Fruit fly (Drosophila melanogaster) whole organism, embryonic: ENCODE results near the gene Elp4.

Experiments used
- Abd-B ChIP-seq: fragments of 200-800 bp; sonication (Bioruptor generic); optimal IDR thresholded peaks from 2 replicates; lab custom pipeline; 2018; ENCODE audit warnings: missing biosample characterization, mild to moderate bottlenecking, missing genetic modification characterization, moderate library complexity
- Awh ChIP-seq: fragments of 200-800 bp; sonication (Bioruptor generic); IDR thresholded peaks from 2 replicates; pipeline ENCODE4, ENCODE4 v1.3.6; 2022; ENCODE audit warnings: missing biosample characterization, missing genetic modification characterization
- Bdp1 ChIP-seq: fragments of 200-800 bp; sonication (Bioruptor generic); optimal IDR thresholded peaks from 3 replicates; lab custom pipeline; 2016; ENCODE audit warnings: missing biosample characterization, missing genetic modification characterization
- Bteb2 ChIP-seq: fragments of 200-800 bp; sonication (Bioruptor generic); optimal IDR thresholded peaks from 2 replicates; lab custom pipeline; 2016; ENCODE audit warnings: missing biosample characterization, missing genetic modification characterization
- CG1024 ChIP-seq: fragments of 200-800 bp; sonication (Bioruptor generic); IDR thresholded peaks from 2 replicates; pipeline ENCODE4 v1.3.6; 2022; ENCODE audit warnings: missing biosample characterization, missing genetic modification characterization
- CG12071 ChIP-seq: fragments of 200-800 bp; sonication (Bioruptor generic); optimal IDR thresholded peaks from 3 replicates; lab custom pipeline; 2018; ENCODE audit warnings: missing biosample characterization, mild to moderate bottlenecking, missing genetic modification characterization
- CG12236 ChIP-seq: fragments of 200-800 bp; sonication (Bioruptor generic); optimal IDR thresholded peaks from 2 replicates; lab custom pipeline; 2016; ENCODE audit warnings: missing biosample characterization, missing genetic modification characterization
- CG1233 ChIP-seq: fragments of 200-800 bp; sonication (Bioruptor generic); optimal IDR thresholded peaks from 4 replicates; lab custom pipeline; 2018; ENCODE audit warnings: missing biosample characterization, mild to moderate bottlenecking, missing genetic modification characterization
- CG12659 ChIP-seq: fragments of 200-800 bp; sonication (Bioruptor generic); optimal IDR thresholded peaks from 3 replicates; lab custom pipeline; 2017; ENCODE audit warnings: mild to moderate bottlenecking, missing biosample characterization, missing genetic modification reagents, missing genetic modification characterization
- CG14050 ChIP-seq: fragments of 200-800 bp; sonication (Bioruptor generic); IDR thresholded peaks from 3 replicates; pipeline ENCODE4 v1.3.6; 2022; ENCODE audit warnings: missing biosample characterization, missing genetic modification characterization
- CG18262 ChIP-seq: fragments of 200-800 bp; optimal IDR thresholded peaks from 3 replicates; lab custom pipeline; 2019; ENCODE audit warnings: missing biosample characterization, mild to moderate bottlenecking, missing genetic modification characterization, moderate library complexity
- CG18764 ChIP-seq: fragments of 200-800 bp; sonication (Bioruptor generic); optimal IDR thresholded peaks from 3 replicates; lab custom pipeline; 2016; ENCODE audit warnings: missing biosample characterization, missing genetic modification characterization
- CG32767 ChIP-seq: fragments of 200-800 bp; sonication (Bioruptor generic); IDR thresholded peaks from 2 replicates; pipeline ENCODE4 v1.3.6; 2022; ENCODE audit warnings: missing biosample characterization, missing genetic modification characterization
- CG32772 ChIP-seq: fragments of 200-800 bp; sonication (Bioruptor generic); IDR thresholded peaks from 2 replicates; pipeline ENCODE4 v1.3.6; 2022; ENCODE audit warnings: missing biosample characterization, missing genetic modification characterization
- CG3995 ChIP-seq: fragments of 200-800 bp; sonication (Bioruptor generic); optimal IDR thresholded peaks from 3 replicates; lab custom pipeline; 2016; ENCODE audit warnings: missing biosample characterization, missing genetic modification characterization
- CG4820 ChIP-seq: fragments of 200-800 bp; sonication (Bioruptor generic); optimal IDR thresholded peaks from 3 replicates; lab custom pipeline; 2016; ENCODE audit warnings: missing biosample characterization, missing genetic modification characterization
- CG4854 ChIP-seq: fragments of 200-800 bp; sonication (Bioruptor generic); optimal IDR thresholded peaks from 2 replicates; lab custom pipeline; 2016; ENCODE audit warnings: missing biosample characterization, missing genetic modification characterization, inconsistent platforms
- CG6854 ChIP-seq: fragments of 200-800 bp; sonication (Bioruptor generic); optimal IDR thresholded peaks from 3 replicates; lab custom pipeline; 2017; ENCODE audit warnings: missing biosample characterization, mild to moderate bottlenecking, missing genetic modification characterization
- CG8478 ChIP-seq: fragments of >200 bp; optimal IDR thresholded peaks from 2 replicates; lab custom pipeline; 2018
- CG9727 ChIP-seq: fragments of 200-800 bp; sonication (Bioruptor generic); optimal IDR thresholded peaks from 3 replicates; lab custom pipeline; 2017; ENCODE audit warnings: missing biosample characterization, mild to moderate bottlenecking, missing genetic modification characterization
- D ChIP-seq, 2 experiments: fragments of 200-800 bp in 1 of 2; fragments of >200 bp in 1 of 2; sonication (Bioruptor generic) in 1 of 2; optimal IDR thresholded peaks; 2 replicates in 1 of 2; 3 replicates in 1 of 2; lab custom pipeline; 2017; ENCODE audit warnings: mild to moderate bottlenecking in 1 of 2, missing biosample characterization in 1 of 2, missing genetic modification characterization in 1 of 2, missing genetic modification reagents in 1 of 2
- Dbx ChIP-seq: fragments of 200-800 bp; sonication (Bioruptor generic); IDR thresholded peaks from 3 replicates; pipeline ENCODE4 v1.3.6; 2022; ENCODE audit warnings: missing biosample characterization, missing genetic modification characterization
- Gug ChIP-seq: fragments of 200-800 bp; sonication (Bioruptor generic); IDR thresholded peaks from 4 replicates; pipeline ENCODE4 v1.3.6; 2022; ENCODE audit warnings: missing biosample characterization, missing genetic modification characterization
- HHEX ChIP-seq: fragments of 200-800 bp; sonication (Bioruptor generic); optimal IDR thresholded peaks from 3 replicates; lab custom pipeline; 2017; ENCODE audit warnings: missing biosample characterization, mild to moderate bottlenecking, missing genetic modification characterization, missing genetic modification reagents
- MESR4 ChIP-seq: fragments of 200-800 bp; sonication (Bioruptor generic); optimal IDR thresholded peaks from 2 replicates; lab custom pipeline; 2018; ENCODE audit warnings: missing biosample characterization, mild to moderate bottlenecking, missing genetic modification characterization, moderate library complexity
- Mes4 ChIP-seq: fragments of 200-800 bp; sonication (Bioruptor generic); optimal IDR thresholded peaks from 2 replicates; lab custom pipeline; 2016; ENCODE audit warnings: missing biosample characterization, missing genetic modification characterization
- Nf-YA ChIP-seq: fragments of 200-800 bp; sonication (Bioruptor generic); IDR thresholded peaks from 2 replicates; pipeline ENCODE4 v1.3.6; 2022; ENCODE audit warnings: missing biosample characterization, missing genetic modification characterization
- Sry-β ChIP-seq: fragments of 200-800 bp; sonication (Bioruptor generic); optimal IDR thresholded peaks from 2 replicates; lab custom pipeline; 2018; ENCODE audit warnings: missing biosample characterization, mild to moderate bottlenecking, missing genetic modification characterization, moderate library complexity
- al ChIP-seq: fragments of 200-800 bp; sonication (Bioruptor generic); IDR thresholded peaks from 2 replicates; pipeline ENCODE4 v1.3.6; 2022; ENCODE audit warnings: missing biosample characterization, missing genetic modification characterization
- aop ChIP-seq: fragments of 200-800 bp; sonication (Bioruptor generic); IDR thresholded peaks from 2 replicates; pipeline ENCODE4 v1.3.6; 2022; ENCODE audit warnings: missing biosample characterization, missing genetic modification characterization
- az2 ChIP-seq: fragments of 200-800 bp; sonication (Bioruptor generic); optimal IDR thresholded peaks from 3 replicates; lab custom pipeline; 2016; ENCODE audit warnings: missing biosample characterization, missing genetic modification characterization
- bbx ChIP-seq: fragments of 200-800 bp; sonication (Bioruptor generic); IDR thresholded peaks from 2 replicates; pipeline ENCODE4 v1.3.6; 2022; ENCODE audit warnings: missing biosample characterization, missing genetic modification characterization; ENCODE audit not compliant: partially characterized antibody
- bigmax ChIP-seq: fragments of 200-800 bp; sonication (Bioruptor generic); optimal IDR thresholded peaks from 2 replicates; lab custom pipeline; 2018; ENCODE audit warnings: missing biosample characterization, mild to moderate bottlenecking, missing genetic modification characterization
- bowl ChIP-seq: fragments of 200-800 bp; sonication (Bioruptor generic); IDR thresholded peaks from 2 replicates; pipeline ENCODE4 v1.3.6; 2022; ENCODE audit warnings: missing biosample characterization, missing genetic modification characterization
- cad ChIP-seq: fragments of >200 bp; optimal IDR thresholded peaks from 2 replicates; lab custom pipeline; 2017; ENCODE audit warnings: missing biosample characterization, missing genetic modification characterization
- dimm ChIP-seq: fragments of 200-800 bp; sonication (Bioruptor generic); IDR thresholded peaks from 2 replicates; pipeline ENCODE4 v1.3.6; 2022; ENCODE audit warnings: missing biosample characterization, missing genetic modification characterization
- en ChIP-seq: fragments of 200-800 bp; sonication (Bioruptor generic); optimal IDR thresholded peaks from 2 replicates; lab custom pipeline; 2016; ENCODE audit warnings: missing biosample characterization, missing genetic modification characterization
- ewg ChIP-seq: fragments of 200-800 bp; sonication (Bioruptor generic); optimal IDR thresholded peaks from 3 replicates; lab custom pipeline; 2017; ENCODE audit warnings: mild to moderate bottlenecking, missing biosample characterization, missing genetic modification reagents, missing genetic modification characterization
- exex ChIP-seq: fragments of 200-800 bp; sonication (Bioruptor generic); optimal IDR thresholded peaks from 4 replicates; lab custom pipeline; 2018; ENCODE audit warnings: missing biosample characterization, mild to moderate bottlenecking, missing genetic modification characterization, moderate library complexity
- luna ChIP-seq: fragments of 200-800 bp; sonication (Bioruptor generic); optimal IDR thresholded peaks from 2 replicates; lab custom pipeline; 2016; ENCODE audit warnings: missing biosample characterization, missing genetic modification characterization
- pros ChIP-seq: fragments of 200-800 bp; sonication (Bioruptor generic); optimal IDR thresholded peaks from 3 replicates; lab custom pipeline; 2019; ENCODE audit warnings: missing biosample characterization, mild to moderate bottlenecking, missing genetic modification characterization, moderate library complexity
- salm ChIP-seq: fragments of 200-800 bp; sonication (Bioruptor generic); optimal IDR thresholded peaks from 2 replicates; lab custom pipeline; 2018; ENCODE audit warnings: missing biosample characterization, mild to moderate bottlenecking, missing genetic modification characterization
- seq ChIP-seq: fragments of 200-800 bp; sonication (Bioruptor generic); IDR thresholded peaks from 2 replicates; pipeline ENCODE4 v1.3.6; 2022; ENCODE audit warnings: missing biosample characterization, missing genetic modification characterization
- sim ChIP-seq: fragments of 200-800 bp; sonication (Bioruptor generic); IDR thresholded peaks from 2 replicates; pipeline ENCODE4 v1.3.6; 2022; ENCODE audit warnings: missing biosample characterization, missing genetic modification characterization
- sima ChIP-seq: fragments of 200-800 bp; sonication (Bioruptor generic); optimal IDR thresholded peaks from 2 replicates; lab custom pipeline; 2016; ENCODE audit warnings: missing biosample characterization, missing genetic modification characterization
- slp2 ChIP-seq: fragments of 200-800 bp; sonication (Bioruptor generic); optimal IDR thresholded peaks from 2 replicates; lab custom pipeline; 2016; ENCODE audit warnings: missing biosample characterization, missing genetic modification characterization
- sna ChIP-seq: fragments of 200-800 bp; sonication (Bioruptor generic); IDR thresholded peaks from 2 replicates; pipeline ENCODE4 v1.3.6; 2022; ENCODE audit warnings: missing biosample characterization, missing genetic modification characterization; ENCODE audit not compliant: partially characterized antibody
- sob ChIP-seq: fragments of 200-800 bp; sonication (Bioruptor generic); IDR thresholded peaks from 2 replicates; pipeline ENCODE4 v1.3.6; 2022; ENCODE audit warnings: missing biosample characterization, missing genetic modification characterization
- tll ChIP-seq, 2 experiments: fragments of 200-800 bp in 1 of 2; fragments of >200 bp in 1 of 2; sonication (Bioruptor generic) in 1 of 2; optimal IDR thresholded peaks; 2 replicates each; lab custom pipeline; 2017 to 2019; ENCODE audit warnings: missing biosample characterization in 2 of 2, missing genetic modification characterization in 2 of 2, mild to moderate bottlenecking in 1 of 2, moderate library complexity in 1 of 2
- wek ChIP-seq: fragments of 200-800 bp; sonication (Bioruptor generic); optimal IDR thresholded peaks from 3 replicates; lab custom pipeline; 2018; ENCODE audit warnings: missing biosample characterization, mild to moderate bottlenecking, missing genetic modification characterization, moderate library complexity

Gene Elp4

dm6 chr2L:5523848-5524473 lies at the start of gene Elp4, which contains the start of gene Vps52 (continued):
- TF ChIP-seq sim (GFP tag; lab: Robert Waterston, UW) = no peak
- TF ChIP-seq ewg = peak; percentile 32
- TF ChIP-seq CG1233 (GFP tag; lab: Kevin White, UChicago) = peak; percentile 75
- TF ChIP-seq CG9727 (GFP tag; lab: Kevin White, UChicago) = peak; percentile 85
- TF ChIP-seq CG1024 (GFP tag; lab: Robert Waterston, UW) = peak; percentile 41; the same call in 1 of the 2 replicates
- peak; percentile 80 for TF ChIP-seq Abd-B (GFP tag; lab: Kevin White, UChicago)
- no peak for TF ChIP-seq CG6854 (GFP tag; lab: Kevin White, UChicago)
- peak; percentile 89 for TF ChIP-seq CG12659 (GFP tag; lab: Kevin White, UChicago)
- TF ChIP-seq slp2 (GFP tag; lab: Kevin White, UChicago) = no peak
- TF ChIP-seq CG4854 (GFP tag; lab: Kevin White, UChicago) = peak; percentile 53
- no peak for TF ChIP-seq salm (tag; lab: Kevin White, UChicago)
- peak; percentile 19 for TF ChIP-seq CG3995
- peak; percentile 52 for TF ChIP-seq exex (tag; lab: Kevin White, UChicago)
- no peak for TF ChIP-seq Gug (GFP tag; lab: Robert Waterston, UW)
- TF ChIP-seq dimm (GFP tag; lab: Robert Waterston, UW) = no peak
- peak; percentile 51; the same call in 1 of the 2 replicates for TF ChIP-seq seq
- peak; percentile 77 for TF ChIP-seq az2 (GFP tag; lab: Kevin White, UChicago)
- peak; percentile 70; the same call in 2 of the 3 replicates for TF ChIP-seq Dbx (GFP tag; lab: Robert Waterston, UW)
- TF ChIP-seq luna (GFP tag; lab: Kevin White, UChicago) = no peak
- no peak for TF ChIP-seq D (optimal IDR thresholded peaks at IDR 0.05; lab: Kevin White, UChicago)
- TF ChIP-seq D (GFP tag; optimal IDR thresholded peaks at IDR 0.05; lab: Kevin White, UChicago) = peak; percentile 53
- no peak for TF ChIP-seq en (GFP tag; lab: Kevin White, UChicago)
- peak; percentile 27; the same call in 2 of the 3 replicates for TF ChIP-seq CG14050 (GFP tag; lab: Robert Waterston, UW)
- TF ChIP-seq Bdp1 (GFP tag; lab: Kevin White, UChicago) = no peak
- peak; percentile 54 for TF ChIP-seq CG4820
- TF ChIP-seq Bteb2 (GFP tag; lab: Kevin White, UChicago) = peak; percentile 68
- TF ChIP-seq Nf-YA (GFP tag; lab: Robert Waterston, UW) = no peak
- TF ChIP-seq wek (GFP tag; lab: Kevin White, UChicago) = peak; percentile 69
- TF ChIP-seq CG18262 = peak; percentile 81
- peak; percentile 61 for TF ChIP-seq sob (GFP tag; lab: Robert Waterston, UW)
- TF ChIP-seq CG12071 (GFP tag; lab: Kevin White, UChicago) = no peak
- peak; percentile 53 for TF ChIP-seq al (GFP tag; lab: Robert Waterston, UW)
- TF ChIP-seq Sry-β (GFP tag; lab: Kevin White, UChicago) = peak; percentile 79
- TF ChIP-seq Mes4 (GFP tag; lab: Kevin White, UChicago) = peak; percentile 17
- TF ChIP-seq CG32767 (GFP tag; lab: Robert Waterston, UW) = peak; percentile 65; the same call in 1 of the 2 replicates
- TF ChIP-seq MESR4 (GFP tag; lab: Kevin White, UChicago) = peak; percentile 24
- no peak for TF ChIP-seq cad (GFP tag; lab: Kevin White, UChicago)
- no peak for TF ChIP-seq CG12236 (GFP tag; lab: Kevin White, UChicago)
- TF ChIP-seq bbx = peak; percentile 65
- no peak for TF ChIP-seq CG8478
- TF ChIP-seq CG18764 = peak; percentile 67
- TF ChIP-seq bigmax (GFP tag; lab: Kevin White, UChicago) = no peak
- no peak for TF ChIP-seq Awh (GFP tag; lab: Robert Waterston, UW)
- peak; percentile 66 for TF ChIP-seq CG32772 (GFP tag; lab: Robert Waterston, UW)
- TF ChIP-seq HHEX (GFP tag; lab: Kevin White, UChicago) = peak; percentile 63
- TF ChIP-seq pros (GFP tag; lab: Kevin White, UChicago) = no peak
- TF ChIP-seq bowl (GFP tag; lab: Robert Waterston, UW) = no peak
- TF ChIP-seq sna (GFP tag; lab: Robert Waterston, UW) = peak; percentile 61; the same call in 1 of the 2 replicates
- no peak for TF ChIP-seq sima
- TF ChIP-seq aop (GFP tag; lab: Robert Waterston, UW) = no peak
- no peak for TF ChIP-seq tll (GFP tag; optimal IDR thresholded peaks at IDR 0.05; lab: Kevin White, UChicago)
